Fruit fly (Drosophila melanogaster) whole organism, adult: ENCODE data around the gene emc.

Source experiments
- CG11617 ChIP-seq: fragments of 200-800 bp; sonication (Bioruptor generic); optimal IDR thresholded peaks from 2 replicates; lab custom pipeline; 2017; ENCODE audit warnings: mild to moderate bottlenecking, missing biosample characterization, missing genetic modification reagents, missing genetic modification characterization
- CG12768 ChIP-seq: fragments of 200-800 bp; sonication (Bioruptor generic); optimal IDR thresholded peaks from 2 replicates; lab custom pipeline; 2017; ENCODE audit warnings: missing biosample characterization, missing genetic modification characterization, mild to moderate bottlenecking, moderate library complexity, missing genetic modification reagents
- CG14711 ChIP-seq: fragments of 200-800 bp; sonication (Bioruptor generic); optimal IDR thresholded peaks from 2 replicates; lab custom pipeline; 2018; ENCODE audit warnings: missing biosample characterization, mild to moderate bottlenecking, missing genetic modification characterization, moderate library complexity
- CG1620 ChIP-seq: fragments of 200-800 bp; sonication (Bioruptor generic); optimal IDR thresholded peaks from 2 replicates; lab custom pipeline; 2016; ENCODE audit warnings: missing biosample characterization, missing genetic modification characterization
- CG33017 ChIP-seq: fragments of 200-800 bp; sonication (Bioruptor generic); optimal IDR thresholded peaks from 2 replicates; lab custom pipeline; 2018; ENCODE audit warnings: missing biosample characterization, mild to moderate bottlenecking, missing genetic modification characterization, moderate library complexity
- CG5204 ChIP-seq: fragments of 200-800 bp; sonication (Bioruptor generic); optimal IDR thresholded peaks from 2 replicates; lab custom pipeline; 2016; ENCODE audit warnings: missing biosample characterization, missing genetic modification characterization
- CG7045 ChIP-seq: fragments of 200-800 bp; sonication (Bioruptor generic); optimal IDR thresholded peaks from 2 replicates; lab custom pipeline; 2017; ENCODE audit warnings: missing biosample characterization, mild to moderate bottlenecking, missing genetic modification characterization
- CG7101 ChIP-seq: fragments of 200-800 bp; sonication (Bioruptor generic); optimal IDR thresholded peaks from 2 replicates; lab custom pipeline; 2018; ENCODE audit warnings: missing biosample characterization, mild to moderate bottlenecking, missing genetic modification characterization, moderate library complexity
- Clk ChIP-seq: fragments of 200-800 bp; sonication (Bioruptor generic); optimal IDR thresholded peaks from 2 replicates; lab custom pipeline; 2017; ENCODE audit warnings: missing biosample characterization, missing genetic modification characterization
- Crg-1 ChIP-seq: fragments of 200-800 bp; sonication (Bioruptor generic); optimal IDR thresholded peaks from 2 replicates; lab custom pipeline; 2016; ENCODE audit warnings: missing biosample characterization, missing genetic modification characterization
- Hr96 ChIP-seq: fragments of 200-800 bp; sonication (Bioruptor generic); optimal IDR thresholded peaks from 2 replicates; lab custom pipeline; 2016; ENCODE audit warnings: missing biosample characterization, missing genetic modification characterization
- Mnt ChIP-seq: fragments of 200-800 bp; sonication (Bioruptor generic); optimal IDR thresholded peaks from 2 replicates; lab custom pipeline; 2016; ENCODE audit warnings: missing biosample characterization, mild to moderate bottlenecking, missing genetic modification characterization
- bab1 ChIP-seq: fragments of 200-800 bp; sonication (Bioruptor generic); optimal IDR thresholded peaks from 3 replicates; lab custom pipeline; 2019; ENCODE audit warnings: missing biosample characterization, mild to moderate bottlenecking, missing genetic modification characterization, moderate library complexity
- cic ChIP-seq: fragments of 200-800 bp; sonication (Bioruptor generic); optimal IDR thresholded peaks from 2 replicates; lab custom pipeline; 2017; ENCODE audit warnings: missing biosample characterization, mild to moderate bottlenecking, missing genetic modification characterization, moderate library complexity
- cnc ChIP-seq, 2 experiments: fragments of >200 bp; optimal IDR thresholded peaks; 2 replicates each; lab custom pipeline; 2017
- kay ChIP-seq: fragments of 200-800 bp; sonication (Bioruptor generic); peaks from one replicate; lab custom pipeline; 2016; ENCODE audit warnings: missing biosample characterization, missing genetic modification characterization, borderline replicate concordance
- ovo ChIP-seq: fragments of 200-800 bp; sonication (Bioruptor generic); optimal IDR thresholded peaks from 2 replicates; lab custom pipeline; 2016; ENCODE audit warnings: missing biosample characterization, missing genetic modification characterization
- pad ChIP-seq: fragments of 200-800 bp; sonication (Bioruptor generic); optimal IDR thresholded peaks from 3 replicates; lab custom pipeline; 2017; ENCODE audit warnings: missing biosample characterization, missing genetic modification characterization, mild to moderate bottlenecking, moderate library complexity, missing genetic modification reagents
- tj ChIP-seq: fragments of 200-800 bp; sonication (Bioruptor generic); optimal IDR thresholded peaks from 3 replicates; lab custom pipeline; 2017; ENCODE audit warnings: missing biosample characterization, mild to moderate bottlenecking, missing genetic modification characterization, moderate library complexity
- toe ChIP-seq: fragments of 200-800 bp; sonication (Bioruptor generic); optimal IDR thresholded peaks from 2 replicates; lab custom pipeline; 2016; ENCODE audit warnings: missing biosample characterization, missing genetic modification characterization

The emc gene

dm6 chr3L:733174-733829 lies 15.9 kb upstream of the emc start:
- no peak for TF ChIP-seq Mnt
- TF ChIP-seq CG14711 (tag; lab: Kevin White, UChicago): no peak
- no peak for TF ChIP-seq tj (GFP tag; lab: Kevin White, UChicago)
- TF ChIP-seq bab1: no peak
- TF ChIP-seq CG33017 (tag; lab: Kevin White, UChicago): no peak
- TF ChIP-seq Clk: no peak
- TF ChIP-seq CG11617 (GFP tag; lab: Kevin White, UChicago): no peak
- TF ChIP-seq pad (GFP tag; lab: Kevin White, UChicago): no peak
- no peak for TF ChIP-seq CG12768 (GFP tag; lab: Kevin White, UChicago)
- no peak for TF ChIP-seq Crg-1 (GFP tag; lab: Kevin White, UChicago)
- TF ChIP-seq ovo (GFP tag; lab: Kevin White, UChicago): no peak
- no peak for TF ChIP-seq kay (GFP tag; lab: Kevin White, UChicago)
- no peak for TF ChIP-seq toe (GFP tag; lab: Kevin White, UChicago)
- no peak for TF ChIP-seq CG5204 (GFP tag; lab: Kevin White, UChicago)
- no peak for TF ChIP-seq CG7101 (tag; lab: Kevin White, UChicago)
- no peak for TF ChIP-seq cnc (optimal IDR thresholded peaks at IDR 0.05; lab: Kevin White, UChicago)
- no peak for TF ChIP-seq Hr96 (GFP tag; lab: Kevin White, UChicago)

dm6 chr3L:733845-734697 lies 15.1 kb upstream of the emc start:
- TF ChIP-seq CG11617 (GFP tag; lab: Kevin White, UChicago): no peak
- TF ChIP-seq ovo (GFP tag; lab: Kevin White, UChicago): no peak
- no peak for TF ChIP-seq Crg-1 (GFP tag; lab: Kevin White, UChicago)
- TF ChIP-seq CG12768 (GFP tag; lab: Kevin White, UChicago): no peak

- TF ChIP-seq CG11617 (GFP tag; lab: Kevin White, UChicago) (no peak), cic (no peak)
Measured at dm6 chr3L:735315-735714, 13.9 kb upstream of the emc start.

- TF ChIP-seq CG12768 (GFP tag; lab: Kevin White, UChicago) (no peak), Hr96 (GFP tag; lab: Kevin White, UChicago) (no peak), CG7101 (tag; lab: Kevin White, UChicago) (no peak), CG11617 (GFP tag; lab: Kevin White, UChicago) (no peak), CG14711 (tag; lab: Kevin White, UChicago) (no peak), CG1620 (GFP tag; lab: Kevin White, UChicago) (no peak), ovo (GFP tag; lab: Kevin White, UChicago) (no peak), Mnt (no peak), cic (no peak), CG5204 (GFP tag; lab: Kevin White, UChicago) (no peak), pad (GFP tag; lab: Kevin White, UChicago) (no peak), Crg-1 (GFP tag; lab: Kevin White, UChicago) (no peak)
Measured at dm6 chr3L:735948-736347, 13.3 kb upstream of the emc start.

- no peak for TF ChIP-seq tj (GFP tag; lab: Kevin White, UChicago)
- TF ChIP-seq Mnt: no peak
- TF ChIP-seq Crg-1 (GFP tag; lab: Kevin White, UChicago): no peak
- no peak for TF ChIP-seq cic
- TF ChIP-seq pad (GFP tag; lab: Kevin White, UChicago): no peak
- TF ChIP-seq CG7101 (tag; lab: Kevin White, UChicago): no peak
Measured at dm6 chr3L:736542-737166, 12.5 kb upstream of the emc start.

dm6 chr3L:737445-738116 lies 11.6 kb upstream of the emc start:
- TF ChIP-seq cic: no peak
- TF ChIP-seq Hr96 (GFP tag; lab: Kevin White, UChicago): no peak
- TF ChIP-seq CG14711 (tag; lab: Kevin White, UChicago): no peak
- TF ChIP-seq CG7101 (tag; lab: Kevin White, UChicago): no peak
- no peak for TF ChIP-seq CG7045
- no peak for TF ChIP-seq CG1620 (GFP tag; lab: Kevin White, UChicago)
- TF ChIP-seq CG12768 (GFP tag; lab: Kevin White, UChicago): no peak
- no peak for TF ChIP-seq kay (GFP tag; lab: Kevin White, UChicago)
- no peak for TF ChIP-seq Mnt
- no peak for TF ChIP-seq tj (GFP tag; lab: Kevin White, UChicago)
- no peak for TF ChIP-seq bab1
- no peak for TF ChIP-seq CG11617 (GFP tag; lab: Kevin White, UChicago)
- no peak for TF ChIP-seq CG5204 (GFP tag; lab: Kevin White, UChicago)
- TF ChIP-seq cnc (optimal IDR thresholded peaks at IDR 0.05; lab: Kevin White, UChicago): no peak
- no peak for TF ChIP-seq pad (GFP tag; lab: Kevin White, UChicago)
- TF ChIP-seq ovo (GFP tag; lab: Kevin White, UChicago): no peak
- TF ChIP-seq Crg-1 (GFP tag; lab: Kevin White, UChicago): no peak
- no peak for TF ChIP-seq toe (GFP tag; lab: Kevin White, UChicago)
- TF ChIP-seq CG33017 (tag; lab: Kevin White, UChicago): no peak
